Fruit fly (Drosophila melanogaster) whole organism, wandering third instar larva: Measurements from ENCODE around the gene Pka-C3.

Experiments used
- Abd-B ChIP-seq: fragments of >200 bp; optimal IDR thresholded peaks from 2 replicates; lab custom pipeline; 2017; ENCODE audit warnings: missing biosample characterization, missing genetic modification characterization
- CG32264 ChIP-seq: fragments of 200-800 bp; sonication (Bioruptor generic); optimal IDR thresholded peaks from 2 replicates; lab custom pipeline; 2016; ENCODE audit warnings: missing biosample characterization, missing genetic modification characterization
- CrebA ChIP-seq: fragments of 200-800 bp; sonication (Bioruptor generic); optimal IDR thresholded peaks from 2 replicates; lab custom pipeline; 2016; ENCODE audit warnings: missing biosample characterization, mild to moderate bottlenecking, missing genetic modification characterization, borderline replicate concordance
- Dfd ChIP-seq: fragments of >200 bp; optimal IDR thresholded peaks from 2 replicates; lab custom pipeline; 2017; ENCODE audit warnings: missing biosample characterization, missing genetic modification characterization
- Dif ChIP-seq: fragments of 200-275, 200-300 bp; sonication (Bioruptor generic); optimal IDR thresholded peaks from 2 replicates; lab custom pipeline; 2018; ENCODE audit warnings: missing biosample characterization, missing genetic modification characterization; ENCODE audit not compliant: partially characterized antibody
- HLH106 ChIP-seq: fragments of 200-800 bp; optimal IDR thresholded peaks from 3 replicates; lab custom pipeline; 2019; ENCODE audit warnings: missing biosample characterization, mild to moderate bottlenecking, missing genetic modification characterization, moderate library complexity
- Hnf4 ChIP-seq: fragments of 200-800 bp; sonication (Bioruptor generic); optimal IDR thresholded peaks from 2 replicates; lab custom pipeline; 2016; ENCODE audit warnings: missing biosample characterization, mild to moderate bottlenecking, missing genetic modification characterization
- Hr78 ChIP-seq: fragments of >200 bp; optimal IDR thresholded peaks from 2 replicates; lab custom pipeline; 2017; ENCODE audit warnings: missing biosample characterization, missing genetic modification characterization
- Mio ChIP-seq: sonication (Bioruptor generic); optimal IDR thresholded peaks from 2 replicates; lab custom pipeline; 2016; ENCODE audit warnings: missing biosample characterization, missing genetic modification characterization
- Myc ChIP-seq: fragments of >200 bp; optimal IDR thresholded peaks from 2 replicates; lab custom pipeline; 2017
- Rel ChIP-seq, 2 experiments: fragments of 200-800 bp; sonication (Bioruptor generic) in 1 of 2; optimal IDR thresholded peaks; 2 replicates in 1 of 2; 3 replicates in 1 of 2; lab custom pipeline; 2016 to 2019; ENCODE audit warnings: mild to moderate bottlenecking in 2 of 2, missing biosample characterization in 2 of 2, missing genetic modification characterization in 2 of 2, moderate library complexity in 1 of 2
- Sp1 ChIP-seq: fragments of 200-800 bp; sonication (Bioruptor generic); optimal IDR thresholded peaks from 3 replicates; lab custom pipeline; 2019; ENCODE audit warnings: missing biosample characterization, mild to moderate bottlenecking, missing genetic modification characterization, moderate library complexity
- Vsx2 ChIP-seq: fragments of 200-300, 225-300 bp; sonication (Bioruptor generic); optimal IDR thresholded peaks from 2 replicates; lab custom pipeline; 2018; ENCODE audit warnings: missing biosample characterization, missing genetic modification characterization; ENCODE audit not compliant: partially characterized antibody
- br ChIP-seq: fragments of 200-800 bp; sonication (Bioruptor generic); optimal IDR thresholded peaks from 2 replicates; lab custom pipeline; 2016; ENCODE audit warnings: missing biosample characterization, missing genetic modification characterization
- brk ChIP-seq: fragments of 200-800 bp; sonication (Bioruptor generic); optimal IDR thresholded peaks from 2 replicates; lab custom pipeline; 2016; ENCODE audit warnings: missing biosample characterization, mild to moderate bottlenecking, missing genetic modification characterization
- dl ChIP-seq, 2 experiments: fragments of 175-275, 200-275 bp in 1 of 2; fragments of 200-275 bp in 1 of 2; sonication (Bioruptor generic); optimal IDR thresholded peaks; lab custom pipeline; 2018; ENCODE audit warnings: mild to moderate bottlenecking in 2 of 2, missing biosample characterization in 2 of 2, missing genetic modification characterization in 2 of 2, moderate library complexity in 2 of 2; ENCODE audit not compliant: partially characterized antibody in 2 of 2, insufficient read depth in 1 of 2
- dmrt93B ChIP-seq: fragments of 200-800 bp; sonication (Bioruptor generic); optimal IDR thresholded peaks from 2 replicates; lab custom pipeline; 2018; ENCODE audit warnings: missing biosample characterization, mild to moderate bottlenecking, missing genetic modification characterization
- dsf ChIP-seq: sonication (Bioruptor generic); optimal IDR thresholded peaks from 2 replicates; lab custom pipeline; 2016; ENCODE audit warnings: missing biosample characterization, missing genetic modification characterization, borderline replicate concordance
- ey ChIP-seq: fragments of 200-800 bp; sonication (Bioruptor generic); optimal IDR thresholded peaks from 2 replicates; lab custom pipeline; 2016; ENCODE audit warnings: missing biosample characterization, missing genetic modification characterization
- h ChIP-seq: fragments of 200-800 bp; sonication (Bioruptor generic); optimal IDR thresholded peaks from 3 replicates; lab custom pipeline; 2016; ENCODE audit warnings: missing biosample characterization, mild to moderate bottlenecking, missing genetic modification characterization
- jim ChIP-seq: fragments of 175-275, 200-325 bp; sonication (Bioruptor generic); optimal IDR thresholded peaks from 2 replicates; lab custom pipeline; 2016; ENCODE audit warnings: missing biosample characterization, mild to moderate bottlenecking, missing genetic modification characterization
- lola ChIP-seq: fragments of >200 bp; optimal IDR thresholded peaks from 2 replicates; lab custom pipeline; 2017; ENCODE audit warnings: missing biosample characterization, missing genetic modification characterization
- pan ChIP-seq: fragments of >200 bp; optimal IDR thresholded peaks from 2 replicates; lab custom pipeline; 2017
- psq ChIP-seq: fragments of 200-800 bp; sonication (Bioruptor generic); optimal IDR thresholded peaks from 3 replicates; lab custom pipeline; 2017; ENCODE audit warnings: missing biosample characterization, mild to moderate bottlenecking, missing genetic modification characterization, moderate library complexity
- rgr ChIP-seq: fragments of 200-800 bp; sonication (Bioruptor generic); optimal IDR thresholded peaks from 3 replicates; lab custom pipeline; 2016; ENCODE audit warnings: missing biosample characterization, mild to moderate bottlenecking, missing genetic modification characterization
- sage ChIP-seq: fragments of 200-800 bp; sonication (Bioruptor generic); optimal IDR thresholded peaks from 2 replicates; lab custom pipeline; 2016; ENCODE audit warnings: missing biosample characterization, mild to moderate bottlenecking, missing genetic modification characterization
- usp ChIP-seq: fragments of >200 bp; optimal IDR thresholded peaks from 2 replicates; lab custom pipeline; 2017; ENCODE audit warnings: missing biosample characterization, missing genetic modification characterization
- woc ChIP-seq: sonication (Bioruptor generic); optimal IDR thresholded peaks from 2 replicates; lab custom pipeline; 2016; ENCODE audit warnings: missing biosample characterization, mild to moderate bottlenecking, missing genetic modification characterization

Gene Pka-C3

dm6 chr3L:15977565-15977964, 23.0 kb upstream of the Pka-C3 start (continued):
- TF ChIP-seq dl (GFP tag; optimal IDR thresholded peaks at IDR 0.05; lab: Kevin White, UChicago; ENCODE audit: insufficient read depth in 1 of 2, partially characterized antibody in 2 of 2) (no peak), lola (GFP tag; lab: Kevin White, UChicago) (no peak), br (peak; percentile 69), usp (GFP tag; lab: Kevin White, UChicago) (no peak)
- TF ChIP-seq, all 38 proteins: peak for 11

- no peak for TF ChIP-seq Hnf4 (GFP tag; lab: Kevin White, UChicago)
- no peak for TF ChIP-seq dmrt93B (GFP tag; lab: Kevin White, UChicago)
- TF ChIP-seq ey, result no peak
- TF ChIP-seq lola (GFP tag; lab: Kevin White, UChicago), result no peak
- TF ChIP-seq, all 38 proteins: peak for 0
Measured at dm6 chr3L:15976758-15977157, 22.2 kb upstream of the Pka-C3 start, which contains the start of gene CG17029. TSS of gene CG17029 (plus strand) at chr3L:15976870.

- TF ChIP-seq h (no peak), Hr78 (GFP tag; lab: Kevin White, UChicago) (no peak), Dfd (GFP tag; lab: Kevin White, UChicago) (no peak), Vsx2 (GFP tag; lab: Kevin White, UChicago) (no peak), pan (no peak), dmrt93B (GFP tag; lab: Kevin White, UChicago) (no peak), Dif (GFP tag; lab: Kevin White, UChicago) (no peak), HLH106 (no peak), Hnf4 (GFP tag; lab: Kevin White, UChicago) (no peak), Sp1 (GFP tag; lab: Kevin White, UChicago) (no peak), woc (no peak)
Measured at dm6 chr3L:15975068-15975467, 20.5 kb upstream of the Pka-C3 start, which contains the start of gene CG17026. TSS of gene CG17026 (plus strand) at chr3L:15975368.

dm6 chr3L:15974166-15974565, 19.6 kb upstream of the Pka-C3 start:
- no peak for TF ChIP-seq CrebA (GFP tag; lab: Kevin White, UChicago)
- TF ChIP-seq sage (GFP tag; lab: Kevin White, UChicago), result no peak
- no peak for TF ChIP-seq Rel (GFP tag; optimal IDR thresholded peaks at IDR 0.05; lab: Kevin White, UChicago)
- TF ChIP-seq Rel (tag; optimal IDR thresholded peaks at IDR 0.05; lab: Kevin White, UChicago), result no peak
- TF ChIP-seq Mio, result no peak
- no peak for TF ChIP-seq CG32264 (GFP tag; lab: Kevin White, UChicago)
- no peak for TF ChIP-seq psq
- no peak for TF ChIP-seq jim (GFP tag; lab: Kevin White, UChicago)
- TF ChIP-seq usp (GFP tag; lab: Kevin White, UChicago), result no peak
- TF ChIP-seq Myc (lab: Kevin White, UChicago), result no peak
- TF ChIP-seq dmrt93B (GFP tag; lab: Kevin White, UChicago), result no peak
- TF ChIP-seq rgr (GFP tag; lab: Kevin White, UChicago), result no peak
- TF ChIP-seq br, result no peak
- no peak for TF ChIP-seq Dif (GFP tag; lab: Kevin White, UChicago)
- TF ChIP-seq dl (GFP tag; optimal IDR thresholded peaks at IDR 0.05; lab: Kevin White, UChicago; ENCODE audit: insufficient read depth in 1 of 2, partially characterized antibody in 2 of 2), result no peak
- no peak for TF ChIP-seq Vsx2 (GFP tag; lab: Kevin White, UChicago)
- no peak for TF ChIP-seq pan
- TF ChIP-seq, all 38 proteins: peak for 0

dm6 chr3L:15968686-15969085, 14.1 kb upstream of the Pka-C3 start:
- no peak for TF ChIP-seq dsf (GFP tag; lab: Kevin White, UChicago)
- TF ChIP-seq rgr (GFP tag; lab: Kevin White, UChicago), result no peak
- TF ChIP-seq Abd-B, result no peak
- no peak for TF ChIP-seq Sp1 (GFP tag; lab: Kevin White, UChicago)
- TF ChIP-seq brk, result no peak
- no peak for TF ChIP-seq HLH106
- TF ChIP-seq Rel (GFP tag; optimal IDR thresholded peaks at IDR 0.05; lab: Kevin White, UChicago), result no peak
- TF ChIP-seq Rel (tag; optimal IDR thresholded peaks at IDR 0.05; lab: Kevin White, UChicago), result no peak
